Fruit fly (Drosophila melanogaster): ENCODE data around the gene CG2200.
A peak's percentile ranks its signal among the peaks of the same experiment; 100 is the strongest.

DNA sequence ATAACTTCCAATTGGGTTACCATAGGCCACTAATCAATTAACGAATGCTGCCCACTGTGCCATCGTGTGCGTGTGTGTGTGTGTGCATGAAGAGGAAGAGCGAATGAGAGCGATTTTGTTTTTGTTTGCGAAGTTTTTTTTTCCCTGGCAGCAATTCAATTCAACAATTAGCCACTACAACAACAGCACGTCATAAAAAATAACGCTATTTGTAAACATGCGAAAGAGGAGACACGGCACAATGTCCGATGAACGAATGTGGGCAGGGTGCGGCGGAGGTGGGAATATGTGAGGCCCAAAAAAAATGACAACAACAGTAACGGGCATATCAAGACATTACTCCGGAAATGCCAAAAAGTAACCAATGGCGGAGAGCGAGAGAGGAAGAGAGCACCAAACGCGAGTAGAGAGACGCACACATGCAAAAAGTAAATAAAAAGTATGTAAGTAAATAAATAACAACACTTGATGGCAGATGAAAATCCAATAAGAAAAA is 6.7 kb upstream of the CG2200 start:
- TF ChIP-seq Vsx2 (GFP tag; optimal IDR thresholded peaks at IDR 0.05; ENCODE audit: partially characterized antibody) (no peak), sv (GFP tag; optimal IDR thresholded peaks at IDR 0.05) (no peak), Hr78 (GFP tag; optimal IDR thresholded peaks at IDR 0.05) (no peak), Jra (GFP tag; optimal IDR thresholded peaks at IDR 0.05) (no peak), Myc (optimal IDR thresholded peaks at IDR 0.05) (no peak), dmrt93B (GFP tag; optimal IDR thresholded peaks at IDR 0.05) (no peak), fru (GFP tag; optimal IDR thresholded peaks at IDR 0.05) (peak; percentile 83), HLH106 (tag; optimal IDR thresholded peaks at IDR 0.05) (peak; percentile 8), Abd-B (GFP tag; optimal IDR thresholded peaks at IDR 0.05) (no peak), foxo (GFP tag; optimal IDR thresholded peaks at IDR 0.05) (no peak), Hnf4 (GFP tag; optimal IDR thresholded peaks at IDR 0.05) (peak; percentile 30), Hr83 (GFP tag; optimal IDR thresholded peaks at IDR 0.05; ENCODE audit: poor library complexity, severe bottlenecking) (no peak)
